Worm (Caenorhabditis elegans) whole organism, L3 larva: ENCODE measurements around the gene sri-47.

Experiments used
- ceh-82 ChIP-seq: fragments of 150-350 bp; optimal IDR thresholded peaks from 2 replicates; lab custom pipeline; 2014; ENCODE audit warnings: missing biosample characterization, missing genetic modification characterization
- fos-1 ChIP-seq: fragments of 150-350 bp; optimal IDR thresholded peaks from 2 replicates; lab custom pipeline; 2014; ENCODE audit warnings: missing biosample characterization, missing genetic modification characterization
- nhr-43 ChIP-seq: sonication (generic microtip); optimal IDR thresholded peaks from 2 replicates; lab custom pipeline; 2016; ENCODE audit warnings: mild to moderate bottlenecking, missing genetic modification characterization, missing compliant biosample characterization; ENCODE audit not compliant: poor library complexity, severe bottlenecking
- pqm-1 ChIP-seq: fragments of 150-350 bp; optimal IDR thresholded peaks from 2 replicates; lab custom pipeline; 2017; ENCODE audit warnings: missing biosample characterization, missing genetic modification characterization, inconsistent platforms

ce11 chrII:2690080-2690479 lies 33.4 kb downstream of the sri-47 start, which contains the start of gene nspf-3:
- TF ChIP-seq ceh-82 (tag; lab: Kevin White, UChicago) (no peak), pqm-1 (no peak), fos-1 (tag; lab: Kevin White, UChicago) (no peak), nhr-43 (tag; lab: Kevin White, UChicago) (no peak)
